Fruit fly (Drosophila melanogaster): Measurements from ENCODE around the gene PolA1.

dm6 chr3R:21624352-21624954 is 47.1 kb downstream of the PolA1 start:
- TF ChIP-seq CG11294 (GFP tag; IDR thresholded peaks at IDR 0.05) (no peak), esn (GFP tag; optimal IDR thresholded peaks at IDR 0.05) (no peak), dsx (GFP tag; optimal IDR thresholded peaks at IDR 0.05; ENCODE audit: poor library complexity, severe bottlenecking) (no peak)
